Worm (Caenorhabditis elegans) whole organism, L4/young adult: ENCODE data around the gene F48F5.8.

ENCODE experiments used
- dao-5 ChIP-seq: sonication (generic microtip); optimal IDR thresholded peaks from 2 replicates; lab custom pipeline; 2016; ENCODE audit warnings: missing genotype, missing genetic modification characterization, moderate library complexity, missing compliant biosample characterization
- him-1 ChIP-seq: sonication (generic microtip); optimal IDR thresholded peaks from 2 replicates; lab custom pipeline; 2016; ENCODE audit warnings: missing genotype, missing genetic modification reagents, missing genetic modification characterization, missing compliant biosample characterization

ce11 chrV:20453084-20453483, 27.9 kb downstream of the F48F5.8 start, which contains the start of gene F48F5.6:
- no peak for TF ChIP-seq dao-5 (tag; lab: Kevin White, UChicago)
- no peak for TF ChIP-seq him-1 (tag; lab: Kevin White, UChicago)
